Fruit fly (Drosophila melanogaster): ENCODE measurements around the gene Ncoa6.

Gene Ncoa6

DNA sequence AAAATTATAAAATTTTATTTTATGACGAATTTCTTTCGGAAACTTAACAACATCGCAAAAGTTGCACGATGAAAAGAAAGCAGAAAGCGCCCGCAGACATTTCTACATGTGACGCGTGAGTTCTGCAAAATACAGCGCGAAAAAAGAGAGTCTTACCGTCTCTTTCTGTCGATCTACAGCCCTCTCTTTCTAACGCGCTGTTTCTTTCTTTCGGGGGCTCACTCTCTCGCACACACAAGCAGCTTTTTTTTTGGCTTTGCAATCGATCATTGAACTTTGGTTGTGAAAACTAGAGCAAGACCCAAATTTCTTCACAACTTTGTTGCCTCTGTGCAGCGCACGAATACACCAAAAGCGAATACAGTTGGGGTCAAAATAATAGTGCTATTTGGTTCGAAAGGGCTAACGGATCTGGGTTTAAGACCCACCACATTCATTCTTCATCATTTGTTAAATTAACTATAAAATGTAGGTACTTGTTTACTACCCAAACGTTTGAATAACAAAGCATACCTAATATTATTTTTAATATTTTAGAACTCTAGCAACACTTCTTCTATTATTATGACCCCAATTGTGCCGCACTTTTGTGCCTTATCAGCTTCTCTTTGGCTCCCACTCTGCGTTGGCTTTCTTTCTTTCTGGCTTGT, 27.4 kb downstream of the Ncoa6 start (continued):
- no peak for TF ChIP-seq zen2 (GFP tag; IDR thresholded peaks at IDR 0.05; ENCODE audit: partially characterized antibody)
- TF ChIP-seq otp (GFP tag; IDR thresholded peaks at IDR 0.05) = peak; percentile 86
- TF ChIP-seq CG43689 (GFP tag; IDR thresholded peaks at IDR 0.05) = 0 out of 2 replicates have a peak, but pooled peaks have one; percentile 35
- TF ChIP-seq pho (GFP tag; optimal IDR thresholded peaks at IDR 0.05) = no peak
- TF ChIP-seq ind (GFP tag; optimal IDR thresholded peaks at IDR 0.05) = peak; percentile 75
- no peak for TF ChIP-seq CG4730 (GFP tag; IDR thresholded peaks at IDR 0.05)
- no peak for TF ChIP-seq CG16779 (GFP tag; IDR thresholded peaks at IDR 0.05)
- peak; percentile 53 for TF ChIP-seq corto (GFP tag; optimal IDR thresholded peaks at IDR 0.05)
- TF ChIP-seq grn (GFP tag; optimal IDR thresholded peaks at IDR 0.05) = no peak
- no peak for TF ChIP-seq CG11560 (tag; IDR thresholded peaks at IDR 0.05)
- peak; percentile 23 for TF ChIP-seq schlank (tag; optimal IDR thresholded peaks at IDR 0.05)
- TF ChIP-seq tx (GFP tag; optimal IDR thresholded peaks at IDR 0.05) = no peak
- TF ChIP-seq NK7.1 (GFP tag; optimal IDR thresholded peaks at IDR 0.05) = no peak
- TF ChIP-seq TFAM (GFP tag; optimal IDR thresholded peaks at IDR 0.05) = no peak
- TF ChIP-seq CG17361 (GFP tag; IDR thresholded peaks at IDR 0.05) = peak; percentile 87
- no peak for TF ChIP-seq Fer2 (tag; optimal IDR thresholded peaks at IDR 0.05)
- no peak for TF ChIP-seq mirr (GFP tag; optimal IDR thresholded peaks at IDR 0.05)
- TF ChIP-seq CG14965 (GFP tag; optimal IDR thresholded peaks at IDR 0.05; ENCODE audit: borderline replicate concordance) = no peak
- TF ChIP-seq nerfin-2 (GFP tag; IDR thresholded peaks at IDR 0.05; ENCODE audit: partially characterized antibody) = no peak
- TF ChIP-seq CG10565 (GFP tag; optimal IDR thresholded peaks at IDR 0.05) = peak; percentile 22
- TF ChIP-seq pnt (GFP tag; optimal IDR thresholded peaks at IDR 0.05) = peak; percentile 40
- no peak for TF ChIP-seq klu (GFP tag; IDR thresholded peaks at IDR 0.05)
- TF ChIP-seq yki (optimal IDR thresholded peaks at IDR 0.05) = no peak
- peak; percentile 91 for TF ChIP-seq Hr3 (GFP tag; optimal IDR thresholded peaks at IDR 0.05)
- no peak for TF ChIP-seq CG2129 (GFP tag; IDR thresholded peaks at IDR 0.05; ENCODE audit: partially characterized antibody)
- peak; percentile 51 for TF ChIP-seq CG4404 (GFP tag; IDR thresholded peaks at IDR 0.05)
- peak; percentile 74; the same call in 2 of the 3 replicates for TF ChIP-seq CG11093 (GFP tag; IDR thresholded peaks at IDR 0.05)
- peak; percentile 75 for TF ChIP-seq sens-2 (GFP tag; IDR thresholded peaks at IDR 0.05)
- TF ChIP-seq CkIIα-i1 (GFP tag; IDR thresholded peaks at IDR 0.05) = no peak
- TF ChIP-seq trem (tag; optimal IDR thresholded peaks at IDR 0.05) = peak; percentile 82
- peak; percentile 88 for TF ChIP-seq CG6254 (GFP tag; optimal IDR thresholded peaks at IDR 0.05)
- peak; percentile 46 for TF ChIP-seq HLH54F (GFP tag; optimal IDR thresholded peaks at IDR 0.05)
- TF ChIP-seq pzg (GFP tag; optimal IDR thresholded peaks at IDR 0.05) = no peak
- peak; percentile 67 for TF ChIP-seq CG12942 (GFP tag; optimal IDR thresholded peaks at IDR 0.05)
- peak; percentile 52 for TF ChIP-seq Ets65A (GFP tag)
- TF ChIP-seq Poxn (GFP tag; IDR thresholded peaks at IDR 0.05) = no peak
- TF ChIP-seq Asciz (GFP tag; optimal IDR thresholded peaks at IDR 0.05) = peak; percentile 89
- 0 out of 3 replicates have a peak, but pooled peaks have one; percentile 32 for TF ChIP-seq gce (GFP tag; IDR thresholded peaks at IDR 0.05)
- TF ChIP-seq Pdp1 (GFP tag; optimal IDR thresholded peaks at IDR 0.05) = peak in 1 of 2 experiments; percentile 70
- TF ChIP-seq CG10543 (GFP tag; optimal IDR thresholded peaks at IDR 0.05) = peak; percentile 78
- TF ChIP-seq gfzf (GFP tag; optimal IDR thresholded peaks at IDR 0.05) = no peak
- TF ChIP-seq CG9727 (GFP tag; optimal IDR thresholded peaks at IDR 0.05) = peak; percentile 52
- peak; percentile 51; the same call in 2 of the 3 replicates for TF ChIP-seq CG14050 (GFP tag; IDR thresholded peaks at IDR 0.05)
- peak; percentile 70 for TF ChIP-seq NfI (GFP tag; optimal IDR thresholded peaks at IDR 0.05)
- peak; percentile 88 for TF ChIP-seq run (tag; optimal IDR thresholded peaks at IDR 0.05)
- peak; percentile 75 for TF ChIP-seq CG10654 (GFP tag; optimal IDR thresholded peaks at IDR 0.05)
- peak; percentile 63 to 67 for TF ChIP-seq chif (GFP tag; optimal IDR thresholded peaks at IDR 0.05)
- TF ChIP-seq unpg (GFP tag; optimal IDR thresholded peaks at IDR 0.05) = peak; percentile 90
- TF ChIP-seq CG6689 (GFP tag; IDR thresholded peaks at IDR 0.05) = peak; percentile 81
- TF ChIP-seq CG34376 (GFP tag; optimal IDR thresholded peaks at IDR 0.05) = no peak

All from whole organism, embryonic.